Fruit fly (Drosophila melanogaster) Kc167 (cell line): ENCODE measurements around the gene CG4496.

Experiments used
- Myc ChIP-seq: fragments of >200 bp; optimal IDR thresholded peaks from 2 replicates; lab custom pipeline; 2017; ENCODE audit warnings: missing external identifiers
- Sin3A ChIP-seq: fragments of >200 bp; optimal IDR thresholded peaks from 2 replicates; lab custom pipeline; 2018; ENCODE audit warnings: missing external identifiers
- h ChIP-seq: fragments of >200 bp; optimal IDR thresholded peaks from 3 replicates; lab custom pipeline; 2018; ENCODE audit warnings: missing external identifiers
- insv ChIP-seq: fragments of >200 bp; optimal IDR thresholded peaks from 3 replicates; lab custom pipeline; 2018; ENCODE audit warnings: missing external identifiers
- psq ChIP-seq: fragments of >200 bp; optimal IDR thresholded peaks from 2 replicates; lab custom pipeline; 2017; ENCODE audit warnings: missing external identifiers
- ttk ChIP-seq: sonication (Bioruptor generic); optimal IDR thresholded peaks from 2 replicates; lab custom pipeline; 2017; ENCODE audit warnings: missing external identifiers

The CG4496 gene

dm6 chr2L:7213532-7213931 is 23.7 kb upstream of the CG4496 start:
- TF ChIP-seq insv, result no peak
- no peak for TF ChIP-seq ttk (lab: Kevin White, UChicago)
- TF ChIP-seq Sin3A (lab: Kevin White, UChicago), result no peak

DNA sequence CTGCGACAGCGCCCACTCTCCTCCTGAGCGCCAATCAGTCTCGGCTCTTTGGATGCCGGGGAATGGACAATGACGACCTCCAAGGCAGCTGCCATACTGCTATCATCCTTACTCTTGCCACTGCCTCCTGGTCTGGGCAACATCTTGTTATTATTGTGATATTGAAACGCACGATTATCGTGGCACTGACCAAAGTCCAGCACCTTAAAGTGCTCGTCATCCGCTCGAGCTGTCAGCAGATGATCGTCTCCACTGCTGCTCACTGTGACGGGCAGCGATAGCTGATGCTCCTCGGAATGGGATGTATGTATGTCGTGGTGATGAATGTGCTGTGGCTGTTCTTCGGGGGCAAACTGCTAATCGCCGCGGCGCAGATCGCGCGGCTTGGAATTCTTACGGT is 17.9 kb upstream of the CG4496 start:
- TF ChIP-seq psq (lab: Kevin White, UChicago) (no peak), insv (no peak), h (lab: Kevin White, UChicago) (no peak), Myc (no peak), ttk (lab: Kevin White, UChicago) (no peak), Sin3A (lab: Kevin White, UChicago) (no peak)

DNA sequence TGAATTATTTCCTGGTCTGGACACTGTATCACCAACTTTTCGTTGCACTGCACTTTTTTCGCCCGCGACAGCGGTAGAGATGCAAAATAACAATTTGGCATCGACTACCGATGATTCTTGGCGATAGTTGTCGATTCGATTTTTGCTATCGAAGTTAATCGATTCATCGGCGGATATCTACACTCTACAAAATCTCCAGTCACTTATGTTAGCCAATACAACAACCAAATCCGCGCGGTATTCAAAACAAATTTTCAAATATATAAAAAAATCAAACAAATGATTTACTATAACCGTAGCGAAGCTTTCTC is 14.3 kb upstream of the CG4496 start, which contains the start of gene CG4502:
Gene CG4502 (minus strand): TSS at position 93 of the 311 bp plus-strand sequence.
- TF ChIP-seq ttk (lab: Kevin White, UChicago) (no peak), Myc (no peak), h (lab: Kevin White, UChicago) (no peak)

dm6 chr2L:7203411-7204171 is 13.8 kb upstream of the CG4496 start:
- TF ChIP-seq ttk (lab: Kevin White, UChicago), result no peak
- no peak for TF ChIP-seq insv
- TF ChIP-seq psq (lab: Kevin White, UChicago), result no peak
- TF ChIP-seq Sin3A (lab: Kevin White, UChicago), result no peak
- no peak for TF ChIP-seq h (lab: Kevin White, UChicago)
- TF ChIP-seq Myc, result no peak

DNA sequence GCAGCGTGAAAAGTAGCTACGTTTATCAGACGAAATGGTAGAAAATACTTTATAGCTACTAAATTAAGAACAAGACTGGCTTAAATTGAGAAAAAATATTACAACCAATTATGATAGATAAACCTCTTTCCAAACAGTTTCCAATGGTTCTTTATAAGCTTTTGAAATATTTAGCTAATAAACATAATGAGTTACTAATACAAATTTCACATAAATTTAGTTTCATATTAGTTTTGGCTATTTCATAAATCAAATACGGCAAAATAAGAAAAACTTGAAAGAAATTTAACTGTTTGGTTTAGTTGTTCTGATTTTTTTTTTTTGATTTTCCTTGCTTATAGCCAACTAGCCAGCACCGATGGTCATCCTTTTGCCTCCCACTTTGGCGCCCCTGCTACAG is 10.4 kb upstream of the CG4496 start:
- TF ChIP-seq Sin3A (lab: Kevin White, UChicago) (no peak), insv (no peak), Myc (no peak), psq (lab: Kevin White, UChicago) (no peak), h (lab: Kevin White, UChicago) (no peak), ttk (lab: Kevin White, UChicago) (no peak)

DNA sequence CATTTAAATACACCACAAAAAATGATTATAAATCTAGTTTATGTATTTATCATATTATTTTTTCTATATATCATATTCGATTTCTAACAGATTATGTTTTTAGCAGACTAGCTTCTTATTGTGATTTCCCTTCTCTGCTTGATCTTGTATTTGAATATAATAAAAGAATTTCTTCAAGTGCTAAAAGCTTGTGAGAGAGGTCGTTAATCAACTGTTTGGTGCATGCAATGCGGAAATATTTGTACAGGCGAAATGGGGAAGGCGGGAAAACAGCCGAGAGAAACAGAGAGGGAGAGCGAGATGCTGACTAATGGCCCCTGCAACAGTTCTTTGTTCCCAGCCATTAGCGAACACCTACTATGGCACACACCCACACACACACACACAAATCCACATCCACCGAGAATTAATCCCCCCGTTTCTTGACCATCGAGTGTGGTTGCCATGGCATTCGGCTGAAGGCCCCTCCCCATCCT is 9.9 kb upstream of the CG4496 start:
- TF ChIP-seq insv, result no peak
- TF ChIP-seq psq (lab: Kevin White, UChicago), result no peak
- TF ChIP-seq Myc, result no peak
- TF ChIP-seq h (lab: Kevin White, UChicago), result no peak
- no peak for TF ChIP-seq ttk (lab: Kevin White, UChicago)
- TF ChIP-seq Sin3A (lab: Kevin White, UChicago), result no peak

DNA sequence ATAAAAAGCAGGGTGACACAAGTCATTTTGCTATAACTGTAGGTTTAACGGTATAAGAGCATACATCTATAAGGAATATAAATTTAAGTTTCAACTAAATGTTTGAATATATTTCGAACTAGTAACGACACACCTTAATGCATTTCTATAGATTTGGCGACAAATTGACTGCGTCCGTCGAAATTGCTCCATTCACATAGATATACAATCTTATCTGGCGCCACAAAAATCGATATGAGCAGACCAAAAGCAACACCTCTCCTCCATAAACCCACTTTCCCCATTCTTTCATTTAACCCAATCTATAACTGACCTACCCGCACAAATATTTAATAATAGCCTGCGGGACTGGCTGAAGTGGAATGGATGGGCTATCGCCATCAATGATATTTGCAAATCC is 8.8 kb upstream of the CG4496 start:
- TF ChIP-seq ttk (lab: Kevin White, UChicago), result no peak
- no peak for TF ChIP-seq psq (lab: Kevin White, UChicago)
- no peak for TF ChIP-seq h (lab: Kevin White, UChicago)
- TF ChIP-seq Sin3A (lab: Kevin White, UChicago), result no peak
- no peak for TF ChIP-seq Myc
- TF ChIP-seq insv, result no peak

DNA sequence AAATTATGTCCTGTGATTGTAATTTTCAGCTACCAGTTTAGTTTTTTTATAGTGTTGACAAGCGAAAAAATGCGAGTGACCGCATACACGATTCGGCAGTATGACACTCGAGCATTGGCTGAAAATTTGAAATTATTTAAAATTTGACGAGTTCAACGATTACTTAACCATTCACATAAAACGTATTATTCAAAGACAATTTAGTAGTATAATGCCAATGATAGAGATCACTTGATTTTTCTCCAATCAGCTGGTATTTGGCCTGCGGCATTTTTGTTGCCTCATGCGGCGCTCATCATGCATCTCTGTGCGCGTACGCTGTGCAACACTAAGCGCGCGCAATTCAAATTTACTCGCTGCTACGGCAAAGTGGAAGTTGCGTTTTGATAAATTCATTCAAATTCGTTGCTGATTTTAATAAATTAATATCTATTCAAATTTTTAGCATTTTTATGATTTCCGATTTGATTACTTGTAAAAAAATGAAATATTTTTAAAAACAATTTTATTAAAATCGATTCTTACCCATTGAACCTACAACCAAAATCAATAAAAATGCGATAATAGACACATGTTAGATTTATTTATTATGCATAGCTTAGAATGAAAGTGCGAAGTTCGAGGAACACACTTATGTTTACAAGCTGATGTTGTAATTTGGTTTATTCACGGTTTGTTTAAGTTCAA is 4.7 kb upstream of the CG4496 start, which contains the start of gene CG4497:
Gene CG4497 (minus strand): TSS at position 238 of the 687 bp plus-strand sequence.
- no peak for TF ChIP-seq insv
- TF ChIP-seq ttk (lab: Kevin White, UChicago), result no peak
- no peak for TF ChIP-seq Sin3A (lab: Kevin White, UChicago)
- no peak for TF ChIP-seq psq (lab: Kevin White, UChicago)
- TF ChIP-seq h (lab: Kevin White, UChicago), result no peak
- TF ChIP-seq Myc, result no peak

DNA sequence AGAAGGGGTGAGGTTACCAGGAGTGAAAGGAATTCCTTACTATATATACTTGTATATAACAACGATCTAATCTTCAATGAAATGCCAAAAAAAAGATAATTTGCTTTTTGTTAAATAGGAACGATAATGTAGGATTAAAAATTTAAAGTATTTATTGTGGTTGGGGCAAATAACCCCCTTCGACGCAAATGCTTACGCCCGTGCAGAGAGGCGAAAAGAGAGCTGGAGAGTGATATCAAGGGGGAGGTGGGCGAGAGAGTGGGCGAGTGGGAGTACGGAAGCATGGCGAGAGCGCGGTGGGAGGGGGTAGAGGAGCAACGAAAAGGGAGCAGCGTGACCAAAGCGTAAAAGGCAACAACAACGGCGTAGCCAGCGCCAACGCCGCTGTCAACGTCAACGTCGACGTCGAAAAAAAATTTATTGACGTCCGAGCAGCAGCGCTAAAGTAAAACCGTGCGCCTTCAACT is 1.2 kb downstream of the CG4496 start:
- TF ChIP-seq Myc, result no peak
- TF ChIP-seq h (lab: Kevin White, UChicago), result no peak
- TF ChIP-seq Sin3A (lab: Kevin White, UChicago), result no peak
- no peak for TF ChIP-seq ttk (lab: Kevin White, UChicago)
- no peak for TF ChIP-seq psq (lab: Kevin White, UChicago)
- TF ChIP-seq insv, result no peak

- TF ChIP-seq ttk (lab: Kevin White, UChicago) (no peak), h (lab: Kevin White, UChicago) (no peak), Sin3A (lab: Kevin White, UChicago) (no peak), psq (lab: Kevin White, UChicago) (no peak), insv (no peak), Myc (no peak)
Measured at dm6 chr2L:7187920-7188529, 1.8 kb downstream of the CG4496 start.

DNA sequence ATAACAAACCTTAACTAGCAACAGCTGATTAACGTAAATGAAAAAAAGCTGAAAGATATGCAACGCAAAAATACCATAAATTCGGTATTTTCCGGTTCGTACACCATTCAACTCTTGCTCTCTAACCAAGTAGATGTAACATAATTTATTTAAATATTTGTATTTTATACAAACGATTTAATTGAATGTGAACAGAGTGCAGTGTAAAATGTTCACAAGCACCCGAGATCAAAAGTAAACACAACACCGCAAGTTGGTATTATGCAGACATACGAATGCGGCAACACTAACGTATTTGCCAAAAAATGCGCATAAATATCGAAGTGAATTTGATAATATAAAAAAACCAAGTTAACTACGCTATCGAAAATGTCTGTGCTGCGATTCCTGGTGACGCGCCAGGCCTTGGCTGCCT is 7.8 kb downstream of the CG4496 start, which contains the start of gene MICU1:
Gene MICU1 (plus strand): TSS at position 257 of the 415 bp plus-strand sequence.
- TF ChIP-seq h (lab: Kevin White, UChicago) (no peak), Myc (no peak), ttk (lab: Kevin White, UChicago) (no peak), insv (no peak), Sin3A (lab: Kevin White, UChicago) (no peak)

- TF ChIP-seq h (lab: Kevin White, UChicago) (no peak), ttk (lab: Kevin White, UChicago) (no peak), Myc (no peak), insv (no peak), psq (lab: Kevin White, UChicago) (no peak), Sin3A (lab: Kevin White, UChicago) (no peak)
Measured at dm6 chr2L:7179276-7179675, 10.5 kb downstream of the CG4496 start.
